Worm (Caenorhabditis elegans): ENCODE results near the gene nstp-10.

nstp-10 gene

ce11 chrV:9539638-9540037 lies 10.0 kb downstream of the nstp-10 start, which contains the start of gene C50F4.12:
Gene C50F4.12 (minus strand): TSS chrV:9539738.
- no peak for TF ChIP-seq elt-1 (tag; optimal IDR thresholded peaks at IDR 0.05)
- no peak for TF ChIP-seq lin-15B (tag; optimal IDR thresholded peaks at IDR 0.05)
- no peak for TF ChIP-seq mdl-1 (tag; optimal IDR thresholded peaks at IDR 0.05)
- TF ChIP-seq nhr-25 (tag; optimal IDR thresholded peaks at IDR 0.05): no peak
- no peak for TF ChIP-seq skn-1 (tag; optimal IDR thresholded peaks at IDR 0.05)
- no peak for TF ChIP-seq ceh-16 (tag; optimal IDR thresholded peaks at IDR 0.05)
- TF ChIP-seq ztf-11 (tag; optimal IDR thresholded peaks at IDR 0.05): no peak

- TF ChIP-seq nhr-25 (tag; optimal IDR thresholded peaks at IDR 0.05): no peak
- TF ChIP-seq fos-1 (tag; optimal IDR thresholded peaks at IDR 0.05): no peak
- TF ChIP-seq egl-5 (tag; optimal IDR thresholded peaks at IDR 0.05): no peak
- TF ChIP-seq egl-27 (tag; optimal IDR thresholded peaks at IDR 0.05): no peak
- no peak for TF ChIP-seq tbx-2 (tag; optimal IDR thresholded peaks at IDR 0.05)
- no peak for TF ChIP-seq nhr-77 (tag; optimal IDR thresholded peaks at IDR 0.05)
- TF ChIP-seq eor-1 (tag; optimal IDR thresholded peaks at IDR 0.05): no peak
- no peak for TF ChIP-seq R02D3.7 (tag; optimal IDR thresholded peaks at IDR 0.05)
- peak; percentile 49 for TF ChIP-seq snpc-4 (tag; optimal IDR thresholded peaks at IDR 0.05)
- TF ChIP-seq nhr-12 (tag; optimal IDR thresholded peaks at IDR 0.05): no peak
- no peak for TF ChIP-seq sea-2 (GFP tag; optimal IDR thresholded peaks at IDR 0.05)
- TF ChIP-seq nhr-43 (tag; optimal IDR thresholded peaks at IDR 0.05; ENCODE audit: poor library complexity, severe bottlenecking): peak; percentile 30
- TF ChIP-seq elt-2 (tag; optimal IDR thresholded peaks at IDR 0.05): peak; percentile 6
- peak; percentile 28 for TF ChIP-seq lin-15B (tag; optimal IDR thresholded peaks at IDR 0.05)
- TF ChIP-seq nhr-237 (tag; optimal IDR thresholded peaks at IDR 0.05): no peak
These were observed 13.1 kb downstream of the nstp-10 start, which contains the start of gene C50F4.4 for ce11 chrV:9536505-9536904. Gene C50F4.4 (plus strand): TSS chrV:9536771.

ce11 chrV:9534621-9535020 lies 15.0 kb downstream of the nstp-10 start, which contains the start of gene tag-329:
Gene tag-329 (plus strand): TSS chrV:9534921.
- TF ChIP-seq lsy-12 (tag; optimal IDR thresholded peaks at IDR 0.05) (no peak), zag-1 (tag; optimal IDR thresholded peaks at IDR 0.05) (no peak), ZK546.5 (tag; optimal IDR thresholded peaks at IDR 0.05) (no peak), lin-15B (tag; optimal IDR thresholded peaks at IDR 0.05) (no peak), ama-1 (optimal IDR thresholded peaks at IDR 0.05) (no peak), nhr-76 (tag; optimal IDR thresholded peaks at IDR 0.05) (no peak), fos-1 (tag; optimal IDR thresholded peaks at IDR 0.05) (no peak)

DNA sequence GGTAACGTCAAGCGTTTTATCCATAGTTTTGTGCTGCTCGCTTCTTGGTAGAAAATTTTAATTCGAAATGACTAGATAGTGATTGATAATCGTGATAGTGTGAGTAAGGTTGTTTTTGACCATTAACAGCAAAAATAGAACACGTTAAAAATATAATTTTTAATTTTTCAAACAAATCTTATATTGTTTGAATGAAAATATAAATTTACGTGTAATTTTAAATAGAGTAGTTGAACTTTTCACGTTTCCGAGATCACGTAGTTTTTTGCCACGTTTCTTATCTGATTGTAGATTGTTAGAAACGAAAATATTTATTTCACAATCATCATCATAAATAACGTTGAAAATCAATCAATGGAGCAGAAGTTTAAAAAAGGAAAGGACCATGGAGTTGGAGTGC lies 18.2 kb downstream of the nstp-10 start, which contains the start of the genes C50F4.10 and pfk-1.2:
C50F4.10 (minus strand) TSS at position 101 of the 400 bp plus-strand sequence.
pfk-1.2 (plus strand) TSS at position 325 of the 400 bp plus-strand sequence.
- no peak for TF ChIP-seq elt-3 (tag; optimal IDR thresholded peaks at IDR 0.05)
- TF ChIP-seq sea-2 (GFP tag; optimal IDR thresholded peaks at IDR 0.05): no peak
- TF ChIP-seq zag-1 (tag; optimal IDR thresholded peaks at IDR 0.05): no peak
- no peak for TF ChIP-seq pqm-1 (tag; optimal IDR thresholded peaks at IDR 0.05)
- no peak for TF ChIP-seq nhr-76 (tag; optimal IDR thresholded peaks at IDR 0.05)
- no peak for TF ChIP-seq daf-12 (tag; optimal IDR thresholded peaks at IDR 0.05)
- TF ChIP-seq ama-1 (optimal IDR thresholded peaks at IDR 0.05): no peak
- no peak for TF ChIP-seq fos-1 (tag; optimal IDR thresholded peaks at IDR 0.05)
- no peak for TF ChIP-seq mdl-1 (tag; optimal IDR thresholded peaks at IDR 0.05)
- TF ChIP-seq egl-27 (tag; optimal IDR thresholded peaks at IDR 0.05): no peak
- no peak for TF ChIP-seq aly-2 (tag; optimal IDR thresholded peaks at IDR 0.05)
- TF ChIP-seq nhr-67 (tag; optimal IDR thresholded peaks at IDR 0.05): no peak
- no peak for TF ChIP-seq R02D3.7 (tag; optimal IDR thresholded peaks at IDR 0.05)
- TF ChIP-seq nhr-25 (tag; optimal IDR thresholded peaks at IDR 0.05): no peak
- no peak for TF ChIP-seq ceh-9 (tag; optimal IDR thresholded peaks at IDR 0.05)
- TF ChIP-seq nhr-237 (tag; optimal IDR thresholded peaks at IDR 0.05): no peak
- TF ChIP-seq ZK546.5 (tag; optimal IDR thresholded peaks at IDR 0.05): no peak
- TF ChIP-seq hmg-11 (tag; optimal IDR thresholded peaks at IDR 0.05): no peak
- no peak for TF ChIP-seq nhr-11 (tag; optimal IDR thresholded peaks at IDR 0.05)
- no peak for TF ChIP-seq elt-2 (tag; optimal IDR thresholded peaks at IDR 0.05)

ce11 chrV:9527984-9528383 lies 21.7 kb downstream of the nstp-10 start:
- TF ChIP-seq nhr-25 (tag; optimal IDR thresholded peaks at IDR 0.05): no peak
- no peak for TF ChIP-seq eor-1 (tag; optimal IDR thresholded peaks at IDR 0.05)
- TF ChIP-seq mdl-1 (tag; optimal IDR thresholded peaks at IDR 0.05): no peak
- no peak for TF ChIP-seq sea-2 (GFP tag; optimal IDR thresholded peaks at IDR 0.05)
- TF ChIP-seq lsy-12 (tag; optimal IDR thresholded peaks at IDR 0.05): no peak
- no peak for TF ChIP-seq egl-27 (tag; optimal IDR thresholded peaks at IDR 0.05)
- no peak for TF ChIP-seq nhr-237 (tag; optimal IDR thresholded peaks at IDR 0.05)
- no peak for TF ChIP-seq egl-5 (tag; optimal IDR thresholded peaks at IDR 0.05)
- no peak for TF ChIP-seq nhr-28 (tag; optimal IDR thresholded peaks at IDR 0.05)
- TF ChIP-seq ceh-16 (tag; optimal IDR thresholded peaks at IDR 0.05): no peak
- no peak for TF ChIP-seq unc-62 (GFP tag; optimal IDR thresholded peaks at IDR 0.05)
